Worm (Caenorhabditis elegans): Measurements from ENCODE around the gene nhr-283.
"Not testable (repeated sequence)": the region's sequence is repeated elsewhere in the genome, so short reads cannot be mapped to it uniquely, and the experiment has no call there.

DNA sequence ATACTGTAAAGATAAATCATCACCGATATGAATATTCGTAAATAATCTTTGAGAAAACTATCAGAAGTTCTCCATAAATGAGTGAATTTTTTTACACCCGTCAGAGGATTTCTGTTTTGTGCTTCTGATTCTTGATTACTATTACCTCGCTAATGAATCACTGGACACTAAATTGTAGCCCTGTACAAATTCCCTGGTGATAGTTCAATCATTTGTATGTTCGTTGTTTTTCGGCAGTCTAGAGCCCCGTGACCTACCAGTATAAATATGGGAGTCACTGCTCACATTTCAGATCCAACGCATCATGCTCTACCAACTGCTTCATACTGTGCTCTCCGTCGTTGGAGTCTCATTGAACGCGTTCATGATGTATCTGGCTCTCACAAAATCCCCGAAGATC, 26.5 kb upstream of the nhr-283 start, which contains the start of gene srd-27:
- not testable (repeated sequence) for TF ChIP-seq ztf-23 (GFP tag; IDR thresholded peaks at IDR 0.05); cog-1 (tag; optimal IDR thresholded peaks at IDR 0.05)

All from whole organism, midembryonic.